Worm (Caenorhabditis elegans) whole organism, L4 larva: ENCODE data around the gene lin-13.

Experiments used
- fos-1 ChIP-seq: fragments of 150-350 bp; optimal IDR thresholded peaks from 2 replicates; lab custom pipeline; 2014; ENCODE audit warnings: missing biosample characterization, missing genetic modification characterization
- hif-1 ChIP-seq, 2 experiments: sonication (generic microtip); optimal IDR thresholded peaks; 2 replicates each; lab custom pipeline; 2016 to 2017; ENCODE audit warnings: missing compliant biosample characterization in 2 of 2, missing genetic modification characterization in 2 of 2, missing genetic modification reagents in 2 of 2, missing genotype in 2 of 2, mild to moderate bottlenecking in 1 of 2
- lin-39 ChIP-seq: fragments of 150-350 bp; optimal IDR thresholded peaks from 2 replicates; lab custom pipeline; 2014; ENCODE audit warnings: missing biosample characterization, missing genetic modification reagents, missing genetic modification characterization
- lir-3 ChIP-seq: sonication (generic microtip); optimal IDR thresholded peaks from 2 replicates; lab custom pipeline; 2016; ENCODE audit warnings: mild to moderate bottlenecking, missing genetic modification characterization, missing compliant biosample characterization
- mxl-2 ChIP-seq: fragments of 200-800 bp; sonication (Bioruptor generic); conservative IDR thresholded peaks from 2 replicates; pipeline ENCODE4 v1.3.6; 2022; ENCODE audit warnings: missing genetic modification reagents, missing genetic modification characterization, missing compliant biosample characterization
- pqm-1 ChIP-seq: sonication (generic microtip); optimal IDR thresholded peaks from 2 replicates; lab custom pipeline; 2017; ENCODE audit warnings: missing biosample characterization, missing genetic modification characterization
- unc-39 ChIP-seq: sonication (generic microtip); optimal IDR thresholded peaks from 2 replicates; lab custom pipeline; 2017; ENCODE audit warnings: missing biosample characterization, missing genetic modification characterization
- ztf-11 ChIP-seq: fragments of 150-350 bp; optimal IDR thresholded peaks from 2 replicates; lab custom pipeline; 2014; ENCODE audit warnings: missing biosample characterization, missing genetic modification characterization

DNA sequence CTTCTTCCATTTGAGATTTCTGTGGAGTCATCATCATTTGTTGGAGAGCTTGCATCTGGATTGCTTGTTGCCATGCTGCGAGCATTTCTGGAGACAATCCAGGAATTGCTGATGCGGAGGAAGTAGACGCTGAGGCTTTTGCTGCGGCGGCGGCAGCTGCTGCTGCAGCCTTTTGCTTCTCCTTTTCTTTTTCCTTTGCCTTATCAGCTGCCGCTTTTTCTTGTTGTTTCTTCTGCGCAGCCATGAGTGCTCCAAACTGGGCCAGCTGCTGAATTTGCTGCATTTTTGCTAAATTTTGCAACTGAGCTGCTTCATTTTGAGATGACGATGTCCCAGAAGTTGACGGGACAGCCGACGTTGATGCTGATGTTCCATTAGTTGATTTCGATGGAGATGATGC, 53.8 kb downstream of the lin-13 start:
- TF ChIP-seq unc-39 (tag; lab: Kevin White, UChicago) (no peak), hif-1 (tag; optimal IDR thresholded peaks at IDR 0.05; lab: Kevin White, UChicago) (no peak), ztf-11 (no peak), lir-3 (tag; lab: Kevin White, UChicago) (no peak), pqm-1 (no peak), mxl-2 (GFP tag; lab: Robert Waterston, UW) (no peak), lin-39 (tag; lab: Kevin White, UChicago) (no peak), fos-1 (tag; lab: Kevin White, UChicago) (no peak)
